Fruit fly (Drosophila melanogaster) whole organism, embryonic: ENCODE results near the gene CG10300.
A peak's percentile ranks its signal among the peaks of the same experiment; 100 is the strongest.

Source experiments
- Aef1 ChIP-seq: fragments of 200-800 bp; sonication (Bioruptor generic); IDR thresholded peaks from 3 replicates; pipeline ENCODE4 v1.3.6; 2022; ENCODE audit warnings: missing biosample characterization, missing genetic modification characterization
- CG10209 ChIP-seq: fragments of 200-800 bp; sonication (Bioruptor generic); optimal IDR thresholded peaks from 3 replicates; lab custom pipeline; 2017; ENCODE audit warnings: missing biosample characterization, mild to moderate bottlenecking, missing genetic modification characterization, missing genetic modification reagents
- CG15073 ChIP-seq: fragments of 200-800 bp; sonication (Bioruptor generic); optimal IDR thresholded peaks from 2 replicates; lab custom pipeline; 2016; ENCODE audit warnings: missing biosample characterization, missing genetic modification characterization
- CG16779 ChIP-seq: fragments of 200-800 bp; sonication (Bioruptor generic); IDR thresholded peaks from 2 replicates; pipeline ENCODE4 v1.3.6; 2022; ENCODE audit warnings: missing biosample characterization, missing genetic modification characterization
- CG7839 ChIP-seq: fragments of 200-800 bp; sonication (Bioruptor generic); optimal IDR thresholded peaks from 3 replicates; lab custom pipeline; 2018; ENCODE audit warnings: missing biosample characterization, mild to moderate bottlenecking, missing genetic modification characterization, moderate library complexity
- Gug ChIP-seq: fragments of 200-800 bp; sonication (Bioruptor generic); IDR thresholded peaks from 4 replicates; pipeline ENCODE4 v1.3.6; 2022; ENCODE audit warnings: missing biosample characterization, missing genetic modification characterization
- aop ChIP-seq: fragments of 200-800 bp; sonication (Bioruptor generic); IDR thresholded peaks from 2 replicates; pipeline ENCODE4 v1.3.6; 2022; ENCODE audit warnings: missing biosample characterization, missing genetic modification characterization
- pho ChIP-seq: fragments of 200-800 bp; sonication (Bioruptor generic); optimal IDR thresholded peaks from 2 replicates; lab custom pipeline; 2016; ENCODE audit warnings: missing biosample characterization, missing genetic modification characterization
- row ChIP-seq: fragments of 200-800 bp; sonication (Bioruptor generic); IDR thresholded peaks from 3 replicates; pipeline ENCODE4 v1.3.6; 2022; ENCODE audit warnings: missing biosample characterization, missing genetic modification characterization

CG10300 gene

DNA sequence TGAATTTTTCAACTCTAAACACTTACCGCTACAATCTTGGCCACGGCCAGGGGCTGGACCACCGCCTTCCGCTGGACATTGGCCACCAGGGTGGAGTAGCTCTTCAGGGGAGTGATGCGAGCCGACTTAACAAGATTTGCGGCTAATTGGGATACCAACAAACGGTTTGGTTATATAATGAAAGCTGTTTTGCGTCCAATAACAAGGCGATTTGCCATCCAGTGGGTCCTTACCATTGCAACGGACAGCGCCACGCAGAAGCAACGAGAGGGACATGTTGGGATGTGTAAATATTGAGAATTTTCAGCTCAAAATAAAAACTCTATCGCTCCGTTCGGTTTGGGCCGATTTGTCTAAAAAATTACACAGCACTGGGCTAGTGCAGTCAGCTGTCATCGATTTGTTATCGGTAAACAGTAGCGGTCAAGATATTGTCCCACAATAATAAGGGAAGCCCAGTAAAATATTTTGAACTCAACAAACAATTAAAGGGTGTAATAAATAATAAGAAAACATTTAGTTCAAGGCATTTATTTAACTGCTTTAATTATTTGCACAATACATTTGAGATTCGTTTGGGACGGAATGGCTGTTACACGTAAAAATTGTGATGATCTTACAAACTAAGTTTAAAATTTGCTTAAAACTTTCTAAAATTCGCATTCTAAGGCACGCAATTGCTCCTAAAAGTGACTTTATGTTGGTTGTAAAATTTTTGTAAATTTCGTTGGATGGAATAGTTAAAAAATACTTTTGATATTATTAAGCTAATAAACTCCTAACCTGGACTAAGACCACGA is 49.1 kb downstream of the CG10300 start, which contains the start of gene SdhD (continued):
- TF ChIP-seq row: peak; percentile 21; the same call in 1 of the 3 replicates
- TF ChIP-seq CG7839 (tag; lab: Kevin White, UChicago): peak; percentile 3
- no peak for TF ChIP-seq CG16779 (GFP tag; lab: Robert Waterston, UW)
- TF ChIP-seq CG15073: peak; percentile 99
- TF ChIP-seq aop (GFP tag; lab: Robert Waterston, UW): no peak
- TF ChIP-seq CG10209: no peak
- no peak for TF ChIP-seq pho (GFP tag; lab: Kevin White, UChicago)
- no peak for TF ChIP-seq Gug (GFP tag; lab: Robert Waterston, UW)
- no peak for TF ChIP-seq Aef1 (GFP tag; lab: Robert Waterston, UW)
